Fruit fly (Drosophila melanogaster): ENCODE data around the gene CG31345.
A peak's percentile ranks its signal among the peaks of the same experiment; 100 is the strongest.

CG31345 gene

dm6 chr3R:12816979-12817594 lies at the start of gene CG31345 (continued):
- TF ChIP-seq GATAe (GFP tag; conservative IDR thresholded peaks at IDR 0.05) = no peak
- TF ChIP-seq CG13296 (GFP tag; optimal IDR thresholded peaks at IDR 0.05) = no peak
- TF ChIP-seq CG7556 (GFP tag; optimal IDR thresholded peaks at IDR 0.05) = peak; percentile 2
- no peak for TF ChIP-seq CG12104 (GFP tag; optimal IDR thresholded peaks at IDR 0.05)
- TF ChIP-seq CG7839 (tag; optimal IDR thresholded peaks at IDR 0.05) = peak; percentile 21
- no peak for TF ChIP-seq jing (GFP tag; optimal IDR thresholded peaks at IDR 0.05)
- no peak for TF ChIP-seq CG7786 (GFP tag; optimal IDR thresholded peaks at IDR 0.05)
- TF ChIP-seq BEAF-32 (GFP tag; optimal IDR thresholded peaks at IDR 0.05) = no peak
- no peak for TF ChIP-seq insv (GFP tag; optimal IDR thresholded peaks at IDR 0.05)
- TF ChIP-seq vvl (GFP tag; IDR thresholded peaks at IDR 0.05) = no peak
- TF ChIP-seq Neu2 (GFP tag; optimal IDR thresholded peaks at IDR 0.05; ENCODE audit: borderline replicate concordance) = no peak
- TF ChIP-seq Med (GFP tag) = peak; percentile 32
- TF ChIP-seq sens (GFP tag) = peak; percentile 60
- no peak for TF ChIP-seq Rx (GFP tag; IDR thresholded peaks at IDR 0.05)
- no peak for TF ChIP-seq CG31441 (GFP tag; IDR thresholded peaks at IDR 0.05)
- peak; percentile 41 for TF ChIP-seq CG2678 (tag; optimal IDR thresholded peaks at IDR 0.05)
- TF ChIP-seq Antp (GFP tag; optimal IDR thresholded peaks at IDR 0.05) = no peak
- TF ChIP-seq CrebB (tag; optimal IDR thresholded peaks at IDR 0.05) = no peak
- no peak for TF ChIP-seq Gug (GFP tag; IDR thresholded peaks at IDR 0.05)
- TF ChIP-seq CG18599 (GFP tag; optimal IDR thresholded peaks at IDR 0.05) = peak; percentile 5
- no peak for TF ChIP-seq ro (GFP tag; IDR thresholded peaks at IDR 0.05)
- TF ChIP-seq CG7963 (GFP tag; IDR thresholded peaks at IDR 0.05; ENCODE audit: partially characterized antibody) = no peak
- no peak for TF ChIP-seq knrl (GFP tag; IDR thresholded peaks at IDR 0.05; ENCODE audit: partially characterized antibody)
- TF ChIP-seq CG34422 (GFP tag; IDR thresholded peaks at IDR 0.05) = no peak
- no peak for TF ChIP-seq bowl (GFP tag; IDR thresholded peaks at IDR 0.05)
- no peak for TF ChIP-seq CG3995 (GFP tag; optimal IDR thresholded peaks at IDR 0.05)
- no peak for TF ChIP-seq ind (GFP tag; optimal IDR thresholded peaks at IDR 0.05)
- TF ChIP-seq CG17328 (GFP tag; IDR thresholded peaks at IDR 0.05) = no peak
- peak; percentile 17 for TF ChIP-seq gem (tag; optimal IDR thresholded peaks at IDR 0.05)
- no peak for TF ChIP-seq Oli (tag; optimal IDR thresholded peaks at IDR 0.05)
- TF ChIP-seq dmrt99B (tag; optimal IDR thresholded peaks at IDR 0.05) = peak; percentile 19
- no peak for TF ChIP-seq ham (GFP tag; IDR thresholded peaks at IDR 0.05)
- TF ChIP-seq TFAM (GFP tag; optimal IDR thresholded peaks at IDR 0.05) = no peak
- no peak for TF ChIP-seq CG6175 (GFP tag; IDR thresholded peaks at IDR 0.05)
- TF ChIP-seq CG11085 (GFP tag; IDR thresholded peaks at IDR 0.05) = no peak
- no peak for TF ChIP-seq dati (GFP tag; IDR thresholded peaks at IDR 0.05)
- TF ChIP-seq vfl (GFP tag; optimal IDR thresholded peaks at IDR 0.05) = no peak
- no peak for TF ChIP-seq Bdp1 (GFP tag; optimal IDR thresholded peaks at IDR 0.05)
- TF ChIP-seq CG10321 (GFP tag; IDR thresholded peaks at IDR 0.05) = no peak
- no peak for TF ChIP-seq prd (optimal IDR thresholded peaks at IDR 0.05)
- TF ChIP-seq prd (GFP tag; IDR thresholded peaks at IDR 0.05) = no peak
- TF ChIP-seq Xbp1 (GFP tag; optimal IDR thresholded peaks at IDR 0.05) = no peak
- no peak for TF ChIP-seq CG8944 (GFP tag; optimal IDR thresholded peaks at IDR 0.05)
- no peak for TF ChIP-seq hkb (optimal IDR thresholded peaks at IDR 0.05)
- no peak for TF ChIP-seq hkb (GFP tag; IDR thresholded peaks at IDR 0.05)
- no peak for TF ChIP-seq bbx (GFP tag; IDR thresholded peaks at IDR 0.05; ENCODE audit: partially characterized antibody)
- TF ChIP-seq mam (GFP tag; optimal IDR thresholded peaks at IDR 0.05) = no peak
- TF ChIP-seq grau (tag; optimal IDR thresholded peaks at IDR 0.05) = no peak
- TF ChIP-seq Dbx (GFP tag; IDR thresholded peaks at IDR 0.05) = no peak
- no peak for TF ChIP-seq MBD-R2 (GFP tag; IDR thresholded peaks at IDR 0.05)
- no peak for TF ChIP-seq CG7271 (tag; optimal IDR thresholded peaks at IDR 0.05)
- no peak for TF ChIP-seq luna (GFP tag; optimal IDR thresholded peaks at IDR 0.05)
- no peak for TF ChIP-seq Tbp (GFP tag; optimal IDR thresholded peaks at IDR 0.05)
